Worm (Caenorhabditis elegans): ENCODE measurements around the gene lgc-38.

The lgc-38 gene

DNA sequence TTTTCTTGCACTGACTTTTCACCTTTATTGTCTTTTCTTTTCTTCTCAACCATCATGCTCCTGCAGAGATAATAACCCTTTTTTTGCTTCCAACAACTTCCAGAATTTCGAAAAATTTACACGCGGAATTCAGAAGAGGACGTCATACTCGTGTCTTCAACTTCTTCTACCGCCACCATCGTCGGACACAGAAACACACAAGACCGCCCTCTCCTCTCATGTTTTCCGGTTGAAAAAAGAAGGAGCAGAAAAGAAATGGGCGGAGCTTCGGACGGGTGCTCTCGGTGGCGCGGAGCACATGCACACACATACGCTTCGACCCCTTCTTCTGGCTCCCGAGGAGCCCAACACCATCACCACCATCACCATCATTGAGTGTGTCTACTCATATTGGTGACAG lies at the start of gene lgc-38:
Gene lgc-38, plus strand, starts transcription at position 301 of the 400 bp plus-strand sequence.
- no peak for TF ChIP-seq pha-4 (GFP tag; IDR thresholded peaks at IDR 0.05)
- no peak for TF ChIP-seq pha-4 (tag; optimal IDR thresholded peaks at IDR 0.05)
- TF ChIP-seq hlh-30 (tag; optimal IDR thresholded peaks at IDR 0.05; ENCODE audit: insufficient read depth), result peak; percentile 5

DNA sequence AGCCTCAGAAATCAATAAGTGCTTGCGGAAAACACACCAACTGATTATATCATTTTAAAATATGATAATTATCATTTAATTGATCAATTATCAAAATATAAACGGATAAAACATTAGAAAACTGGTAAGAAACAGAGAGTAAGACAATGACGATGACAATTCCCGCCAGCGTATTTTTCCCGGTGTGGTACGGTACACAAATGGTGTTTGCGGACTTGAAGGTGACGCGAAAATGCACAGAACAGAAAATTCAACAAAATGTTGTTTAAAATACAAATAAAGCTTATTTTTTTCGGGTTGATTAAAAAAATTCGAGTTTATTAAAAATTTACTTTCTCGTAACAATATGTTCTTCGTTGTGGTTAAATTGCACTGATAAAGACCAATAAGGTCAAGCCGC lies 47.8 kb upstream of the lgc-38 start:
- no peak for TF ChIP-seq F10B5.3 (tag; optimal IDR thresholded peaks at IDR 0.05)
- no peak for TF ChIP-seq daf-8 (GFP tag; IDR thresholded peaks at IDR 0.05)
- no peak for TF ChIP-seq aly-2 (tag; optimal IDR thresholded peaks at IDR 0.05)
- peak; percentile 56 for TF ChIP-seq lin-38 (GFP tag; IDR thresholded peaks at IDR 0.05)
- no peak for TF ChIP-seq ceh-62 (tag; optimal IDR thresholded peaks at IDR 0.05)
- TF ChIP-seq Y48G9A.11 (GFP tag; IDR thresholded peaks at IDR 0.05), result peak; percentile 63; the same call in 1 of the 2 replicates
- TF ChIP-seq ztf-11 (tag; optimal IDR thresholded peaks at IDR 0.05), result no peak
- TF ChIP-seq mes-2 (tag; optimal IDR thresholded peaks at IDR 0.05; ENCODE audit: poor library complexity, severe bottlenecking), result peak; percentile 53
- peak; percentile 28; the same call in 1 of the 2 replicates for TF ChIP-seq hmg-1.1 (GFP tag; IDR thresholded peaks at IDR 0.05)
- TF ChIP-seq lin-13 (GFP tag; optimal IDR thresholded peaks at IDR 0.05), result peak; percentile 2
- TF ChIP-seq daf-16 (GFP tag; optimal IDR thresholded peaks at IDR 0.05), result no peak
- TF ChIP-seq daf-16 (tag; optimal IDR thresholded peaks at IDR 0.05), result peak; percentile 36
- TF ChIP-seq dpl-1 (GFP tag; optimal IDR thresholded peaks at IDR 0.05), result peak; percentile 60
- peak; percentile 77 for TF ChIP-seq unc-130 (GFP tag; optimal IDR thresholded peaks at IDR 0.05)
- TF ChIP-seq fos-1 (tag; optimal IDR thresholded peaks at IDR 0.05), result no peak
- peak; percentile 60 for TF ChIP-seq aha-1 (tag)
- peak; percentile 76 for TF ChIP-seq T20F7.1 (GFP tag; optimal IDR thresholded peaks at IDR 0.05)
- TF ChIP-seq mep-1 (tag; optimal IDR thresholded peaks at IDR 0.05), result peak; percentile 43
- TF ChIP-seq hlh-30 (tag; optimal IDR thresholded peaks at IDR 0.05; ENCODE audit: insufficient read depth), result peak; percentile 5
- peak in 1 of 2 experiments; percentile 16 for TF ChIP-seq hif-1 (tag; optimal IDR thresholded peaks at IDR 0.05)
- TF ChIP-seq dve-1 (tag; optimal IDR thresholded peaks at IDR 0.05; ENCODE audit: insufficient read depth), result peak; percentile 57
- TF ChIP-seq lsy-2 (tag; optimal IDR thresholded peaks at IDR 0.05), result peak; percentile 57 to 98

DNA sequence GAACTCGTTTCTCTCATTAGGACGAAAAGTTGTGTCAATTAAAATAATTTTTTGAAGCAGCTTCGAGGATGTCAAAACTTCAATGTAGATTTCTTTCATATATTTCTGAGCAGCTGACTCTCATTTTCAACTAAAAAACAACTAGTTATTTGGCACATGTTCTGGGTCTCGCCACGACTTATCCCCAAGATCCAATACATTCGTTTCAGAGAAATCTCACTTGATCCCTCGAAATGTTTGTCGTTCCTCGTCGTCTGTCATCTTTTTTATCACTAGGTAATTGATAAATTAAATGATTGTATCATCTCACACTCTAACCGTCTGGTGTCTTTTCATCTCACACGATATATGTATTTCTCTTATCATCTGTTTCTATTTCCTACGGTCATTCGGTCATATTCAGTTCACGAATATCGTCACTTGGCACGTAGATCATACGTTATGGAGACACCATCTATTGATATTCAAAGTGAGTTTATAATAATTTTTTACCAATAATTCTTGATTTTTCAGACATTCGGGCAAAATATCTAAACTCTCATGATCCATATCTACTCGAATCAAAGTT lies 46.9 kb upstream of the lgc-38 start, which contains the start of the genes rpn-6.1 and F57B9.1:
Gene rpn-6.1, minus strand, starts transcription at position 65 of the 568 bp plus-strand sequence.
Gene F57B9.1, plus strand, starts transcription at position 154 of the 568 bp plus-strand sequence.
- TF ChIP-seq Y105C5A.15 (GFP tag; IDR thresholded peaks at IDR 0.05) (no peak), R02D3.7 (tag; optimal IDR thresholded peaks at IDR 0.05) (no peak), hlh-11 (tag; optimal IDR thresholded peaks at IDR 0.05) (peak; percentile 78), nhr-48 (tag; optimal IDR thresholded peaks at IDR 0.05) (peak; percentile 5), nhr-237 (tag; optimal IDR thresholded peaks at IDR 0.05) (no peak), mes-2 (tag; optimal IDR thresholded peaks at IDR 0.05; ENCODE audit: poor library complexity, severe bottlenecking) (peak; percentile 23), aha-1 (tag) (peak; percentile 12), T20F7.1 (GFP tag; optimal IDR thresholded peaks at IDR 0.05) (peak; percentile 71), hif-1 (tag; optimal IDR thresholded peaks at IDR 0.05) (peak; percentile 62 to 97), hlh-30 (tag; optimal IDR thresholded peaks at IDR 0.05; ENCODE audit: insufficient read depth) (peak; percentile 87), tra-1 (GFP tag; IDR thresholded peaks at IDR 0.05) (no peak), lim-7 (GFP tag; IDR thresholded peaks at IDR 0.05) (no peak), daf-16 (GFP tag; optimal IDR thresholded peaks at IDR 0.05) (peak in 1 of 2 experiments; percentile 72), daf-16 (tag; optimal IDR thresholded peaks at IDR 0.05) (peak; percentile 55), pqm-1 (tag; optimal IDR thresholded peaks at IDR 0.05) (peak; percentile 44), egl-27 (tag; optimal IDR thresholded peaks at IDR 0.05) (no peak), ctbp-1 (GFP tag; IDR thresholded peaks at IDR 0.05) (no peak), gei-8 (GFP tag; optimal IDR thresholded peaks at IDR 0.05) (no peak), nhr-76 (tag; optimal IDR thresholded peaks at IDR 0.05) (no peak), dmd-6 (GFP tag; IDR thresholded peaks at IDR 0.05) (peak; percentile 38), mep-1 (tag; optimal IDR thresholded peaks at IDR 0.05) (peak; percentile 10), dve-1 (tag; optimal IDR thresholded peaks at IDR 0.05; ENCODE audit: insufficient read depth) (peak; percentile 55), lsy-2 (tag; optimal IDR thresholded peaks at IDR 0.05) (peak in 1 of 2 experiments; percentile 78), ztf-7 (tag; optimal IDR thresholded peaks at IDR 0.05) (peak; percentile 28), nhr-28 (tag; optimal IDR thresholded peaks at IDR 0.05) (peak; percentile 68), ces-1 (GFP tag; optimal IDR thresholded peaks at IDR 0.05) (no peak)

All from whole organism, L4 larva.